Worm (Caenorhabditis elegans) whole organism, late embryonic: Measurements from ENCODE around the gene Y43H11AL.1.

Experiments
- C08G9.2 ChIP-seq: sonication (generic microtip); optimal IDR thresholded peaks from 2 replicates; lab custom pipeline; 2016; ENCODE audit warnings: mild to moderate bottlenecking, missing genetic modification characterization, moderate library complexity, missing compliant biosample characterization
- C38D4.7 ChIP-seq: fragments of 200-800 bp; sonication (Bioruptor generic); optimal IDR thresholded peaks from 2 replicates; lab custom pipeline; 2018; ENCODE audit warnings: mild to moderate bottlenecking, missing genetic modification characterization, moderate library complexity, missing compliant biosample characterization
- F13H6.1 ChIP-seq: sonication (generic microtip); optimal IDR thresholded peaks from 2 replicates; lab custom pipeline; 2016; ENCODE audit warnings: missing genetic modification characterization, missing compliant biosample characterization
- K02D7.2 ChIP-seq: sonication (generic microtip); optimal IDR thresholded peaks from 2 replicates; lab custom pipeline; 2017; ENCODE audit warnings: mild to moderate bottlenecking, missing genetic modification characterization, missing compliant biosample characterization
- K09A11.1 ChIP-seq: sonication (generic microtip); optimal IDR thresholded peaks from 2 replicates; lab custom pipeline; 2017; ENCODE audit warnings: antibody characterized with exemption, mild to moderate bottlenecking, missing genetic modification characterization, missing compliant biosample characterization; ENCODE audit not compliant: insufficient read depth
- T23F11.4 ChIP-seq: fragments of 200-800 bp; sonication (Bioruptor generic); optimal IDR thresholded peaks from 2 replicates; lab custom pipeline; 2018; ENCODE audit warnings: mild to moderate bottlenecking, missing genetic modification characterization, missing compliant biosample characterization
- ahr-1 ChIP-seq: sonication (generic microtip); optimal IDR thresholded peaks from 2 replicates; lab custom pipeline; 2016; ENCODE audit warnings: missing genetic modification characterization, missing compliant biosample characterization
- ama-1 ChIP-seq: fragments of 150-350 bp; optimal IDR thresholded peaks from 2 replicates; lab custom pipeline; 2014
- ceh-14 ChIP-seq: sonication (generic microtip); optimal IDR thresholded peaks from 2 replicates; lab custom pipeline; 2016; ENCODE audit warnings: missing genotype, missing genetic modification characterization, missing compliant biosample characterization
- ceh-18 ChIP-seq: sonication (generic microtip); optimal IDR thresholded peaks from 2 replicates; lab custom pipeline; 2016; ENCODE audit warnings: missing genetic modification characterization, missing compliant biosample characterization
- ceh-19 ChIP-seq: fragments of 200-800 bp; sonication (Bioruptor generic); optimal IDR thresholded peaks from 2 replicates; lab custom pipeline; 2018; ENCODE audit warnings: mild to moderate bottlenecking, missing genetic modification characterization, missing compliant biosample characterization
- ceh-2 ChIP-seq: sonication (generic microtip); optimal IDR thresholded peaks from 2 replicates; lab custom pipeline; 2016; ENCODE audit warnings: missing genotype, missing genetic modification characterization, missing compliant biosample characterization
- ceh-22 ChIP-seq: sonication (generic microtip); optimal IDR thresholded peaks from 2 replicates; lab custom pipeline; 2017; ENCODE audit warnings: missing biosample characterization, missing genetic modification characterization
- ceh-24 ChIP-seq: sonication (generic microtip); optimal IDR thresholded peaks from 2 replicates; lab custom pipeline; 2016; ENCODE audit warnings: mild to moderate bottlenecking, missing genetic modification characterization, missing compliant biosample characterization
- ceh-30 ChIP-seq: fragments of 150-350 bp; optimal IDR thresholded peaks from 2 replicates; lab custom pipeline; 2014; ENCODE audit warnings: missing biosample characterization, missing genetic modification characterization
- ceh-48 ChIP-seq: sonication (generic microtip); optimal IDR thresholded peaks from 2 replicates; lab custom pipeline; 2016; ENCODE audit warnings: missing genetic modification characterization, inconsistent platforms, missing compliant biosample characterization
- ceh-6 ChIP-seq: fragments of 200-800 bp; sonication (Bioruptor generic); optimal IDR thresholded peaks from 2 replicates; lab custom pipeline; 2018; ENCODE audit warnings: mild to moderate bottlenecking, missing genetic modification characterization, missing compliant biosample characterization
- ceh-9 ChIP-seq: sonication (generic microtip); optimal IDR thresholded peaks from 2 replicates; lab custom pipeline; 2016; ENCODE audit warnings: mild to moderate bottlenecking, missing genetic modification characterization, inconsistent platforms, missing compliant biosample characterization
- che-1 ChIP-seq: sonication (generic microtip); optimal IDR thresholded peaks from 2 replicates; lab custom pipeline; 2016; ENCODE audit warnings: mild to moderate bottlenecking, missing genetic modification characterization, missing compliant biosample characterization
- elt-2 ChIP-seq: sonication (generic microtip); optimal IDR thresholded peaks from 2 replicates; lab custom pipeline; 2016; ENCODE audit warnings: missing genetic modification reagents, missing genetic modification characterization, missing compliant biosample characterization
- ets-4 ChIP-seq: sonication (generic microtip); optimal IDR thresholded peaks from 2 replicates; lab custom pipeline; 2016; ENCODE audit warnings: missing genetic modification characterization, missing compliant biosample characterization
- eyg-1 ChIP-seq: sonication (generic microtip); optimal IDR thresholded peaks from 2 replicates; lab custom pipeline; 2016; ENCODE audit warnings: missing genotype, missing genetic modification characterization, missing compliant biosample characterization
- fax-1 ChIP-seq: sonication (generic microtip); optimal IDR thresholded peaks from 2 replicates; lab custom pipeline; 2016; ENCODE audit warnings: missing genotype, missing genetic modification characterization, missing compliant biosample characterization
- fkh-6 ChIP-seq: sonication (generic microtip); optimal IDR thresholded peaks from 2 replicates; lab custom pipeline; 2016; ENCODE audit warnings: missing genetic modification characterization, missing compliant biosample characterization
- gmeb-2 ChIP-seq: sonication (generic microtip); optimal IDR thresholded peaks from 2 replicates; lab custom pipeline; 2016; ENCODE audit warnings: missing genetic modification characterization, inconsistent platforms, missing compliant biosample characterization
- hlh-30 ChIP-seq: sonication (generic microtip); optimal IDR thresholded peaks from 2 replicates; lab custom pipeline; 2017; ENCODE audit warnings: antibody characterized with exemption, missing genetic modification characterization, missing compliant biosample characterization; ENCODE audit not compliant: insufficient read depth
- hlh-6 ChIP-seq: sonication (generic microtip); optimal IDR thresholded peaks from 2 replicates; lab custom pipeline; 2016; ENCODE audit warnings: missing genotype, missing genetic modification characterization, missing compliant biosample characterization
- lim-6 ChIP-seq: sonication (generic microtip); optimal IDR thresholded peaks from 2 replicates; lab custom pipeline; 2016; ENCODE audit warnings: missing genetic modification characterization, missing compliant biosample characterization
- lin-11 ChIP-seq: fragments of 200-800 bp; sonication (Bioruptor generic); optimal IDR thresholded peaks from 2 replicates; lab custom pipeline; 2018; ENCODE audit warnings: mild to moderate bottlenecking, missing genetic modification characterization, missing compliant biosample characterization
- madf-2 ChIP-seq: sonication (generic microtip); optimal IDR thresholded peaks from 2 replicates; lab custom pipeline; 2017; ENCODE audit warnings: missing genetic modification characterization, missing compliant biosample characterization
- nfya-1 ChIP-seq: sonication (generic microtip); optimal IDR thresholded peaks from 2 replicates; lab custom pipeline; 2017; ENCODE audit warnings: missing genetic modification characterization, mild to moderate bottlenecking, missing compliant biosample characterization, antibody characterized with exemption, moderate library complexity
- nhr-11 ChIP-seq: fragments of 150-350 bp; optimal IDR thresholded peaks from 2 replicates; lab custom pipeline; 2014; ENCODE audit warnings: missing biosample characterization, missing genetic modification characterization
- nhr-232 ChIP-seq: sonication (generic microtip); optimal IDR thresholded peaks from 2 replicates; lab custom pipeline; 2016; ENCODE audit warnings: missing genetic modification characterization, missing compliant biosample characterization
- npax-4 ChIP-seq: sonication (generic microtip); optimal IDR thresholded peaks from 2 replicates; lab custom pipeline; 2016; ENCODE audit warnings: missing genetic modification characterization, missing compliant biosample characterization
- odd-2 ChIP-seq: sonication (generic microtip); optimal IDR thresholded peaks from 2 replicates; lab custom pipeline; 2017; ENCODE audit warnings: antibody characterized with exemption, mild to moderate bottlenecking, missing genetic modification characterization, missing compliant biosample characterization
- pha-2 ChIP-seq: sonication (generic microtip); optimal IDR thresholded peaks from 2 replicates; lab custom pipeline; 2017; ENCODE audit warnings: mild to moderate bottlenecking, missing genetic modification characterization, missing compliant biosample characterization
- pha-4 ChIP-seq: fragments of 150-350 bp; optimal IDR thresholded peaks from 2 replicates; lab custom pipeline; 2018; ENCODE audit warnings: missing biosample characterization, missing genetic modification reagents, missing genetic modification characterization
- pqm-1 ChIP-seq: sonication (generic microtip); optimal IDR thresholded peaks from 2 replicates; lab custom pipeline; 2016; ENCODE audit warnings: missing genetic modification characterization, missing compliant biosample characterization
- pros-1 ChIP-seq: fragments of 150-350 bp; optimal IDR thresholded peaks from 2 replicates; lab custom pipeline; 2014; ENCODE audit warnings: missing biosample characterization, missing genetic modification reagents, missing genetic modification characterization
- ref-2 ChIP-seq: sonication (generic microtip); optimal IDR thresholded peaks from 2 replicates; lab custom pipeline; 2016; ENCODE audit warnings: missing genetic modification characterization, missing compliant biosample characterization
- sdc-2 ChIP-seq: sonication (generic microtip); optimal IDR thresholded peaks from 2 replicates; lab custom pipeline; 2016; ENCODE audit warnings: missing genotype, missing genetic modification characterization, missing compliant biosample characterization
- syd-9 ChIP-seq: sonication (generic microtip); optimal IDR thresholded peaks from 2 replicates; lab custom pipeline; 2016; ENCODE audit warnings: mild to moderate bottlenecking, missing genetic modification characterization, moderate library complexity, missing compliant biosample characterization
- ttx-3 ChIP-seq: sonication (generic microtip); optimal IDR thresholded peaks from 2 replicates; lab custom pipeline; 2016; ENCODE audit warnings: missing genetic modification reagents, missing genetic modification characterization, missing compliant biosample characterization
- unc-3 ChIP-seq, 2 experiments: fragments of 200-800 bp in 1 of 2; sonication (Bioruptor generic) in 1 of 2; sonication (generic microtip) in 1 of 2; conservative IDR thresholded peaks in 1 of 2; optimal IDR thresholded peaks in 1 of 2; 2 replicates each; pipeline versions ENCODE4 v1.3.6 to Lab custom; 2016 to 2022; ENCODE audit warnings: missing compliant biosample characterization in 2 of 2, missing genetic modification characterization in 2 of 2, missing genetic modification reagents in 1 of 2
- zip-5 ChIP-seq: sonication (generic microtip); optimal IDR thresholded peaks from 2 replicates; lab custom pipeline; 2016; ENCODE audit warnings: missing genetic modification characterization, missing compliant biosample characterization
- ztf-16 ChIP-seq: sonication (generic microtip); optimal IDR thresholded peaks from 2 replicates; lab custom pipeline; 2017; ENCODE audit warnings: missing genetic modification characterization, missing compliant biosample characterization

Y43H11AL.1 gene

DNA sequence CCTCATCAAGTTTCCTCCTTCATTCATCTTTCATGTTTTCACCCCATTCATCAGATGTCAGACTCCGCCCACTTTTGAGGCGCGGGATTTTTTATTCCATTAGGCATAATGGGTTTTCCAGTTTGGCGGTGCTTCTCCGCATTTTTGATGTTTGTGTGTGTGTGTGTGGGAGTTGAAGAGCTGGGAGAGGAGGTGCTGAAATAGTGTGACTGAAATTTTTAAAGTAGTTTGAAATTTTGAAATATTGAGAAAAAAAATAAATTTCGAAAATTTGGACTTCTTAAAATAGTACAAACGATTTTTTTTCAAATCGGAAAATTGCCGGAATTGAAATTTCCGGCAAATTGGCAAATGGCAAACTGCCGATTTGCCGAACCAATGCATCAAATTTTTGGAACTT, 31.0 kb upstream of the Y43H11AL.1 start, which contains the start of gene scc-2:
Gene scc-2 (minus strand): TSS at position 101 of the 400 bp plus-strand sequence.
- no peak for TF ChIP-seq ceh-18 (tag; lab: Kevin White, UChicago)
- no peak for TF ChIP-seq ttx-3
- no peak for TF ChIP-seq zip-5
- no peak for TF ChIP-seq ceh-30 (tag; lab: Kevin White, UChicago)
- TF ChIP-seq che-1, result no peak
- TF ChIP-seq hlh-6 (tag; lab: Kevin White, UChicago), result no peak
- TF ChIP-seq fax-1, result no peak

DNA sequence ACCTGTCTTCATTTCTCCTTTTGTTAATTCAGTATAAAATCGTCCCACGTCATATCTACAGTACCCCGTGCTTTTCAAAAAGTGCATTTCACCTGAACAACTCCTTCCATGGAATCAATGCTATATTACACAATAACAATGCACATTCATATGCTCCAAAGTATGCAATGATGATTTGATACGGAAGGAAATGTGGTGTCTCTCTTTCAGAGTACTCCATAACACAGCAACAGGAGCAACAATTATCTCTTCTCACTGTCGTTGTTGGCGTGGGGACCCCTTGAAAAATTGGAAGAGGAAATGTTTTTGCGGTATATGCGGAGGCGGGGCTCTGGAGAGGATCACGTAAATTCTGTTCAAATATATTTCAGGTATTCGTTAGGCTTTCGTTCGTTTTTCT, 25.0 kb upstream of the Y43H11AL.1 start, which contains the start of gene cat-2:
Gene cat-2 (plus strand): TSS at position 301 of the 400 bp plus-strand sequence.
- no peak for TF ChIP-seq unc-3 (GFP tag; conservative IDR thresholded peaks at IDR 0.05; lab: Robert Waterston, UW)
- TF ChIP-seq unc-3 (tag; optimal IDR thresholded peaks at IDR 0.05; lab: Kevin White, UChicago), result no peak
- TF ChIP-seq ceh-48, result no peak
- TF ChIP-seq ets-4, result no peak
- no peak for TF ChIP-seq K02D7.2 (tag; lab: Kevin White, UChicago)
- TF ChIP-seq pha-4 (tag; lab: Kevin White, UChicago), result no peak
- TF ChIP-seq nfya-1 (tag; lab: Kevin White, UChicago), result no peak
- TF ChIP-seq ref-2, result no peak
- no peak for TF ChIP-seq madf-2 (tag; lab: Kevin White, UChicago)
- no peak for TF ChIP-seq ama-1 (lab: Kevin White, UChicago)
- no peak for TF ChIP-seq lin-11 (tag; lab: Kevin White, UChicago)
- TF ChIP-seq npax-4 (tag; lab: Kevin White, UChicago), result no peak
- TF ChIP-seq F13H6.1 (tag; lab: Kevin White, UChicago), result no peak
- no peak for TF ChIP-seq ztf-16 (tag; lab: Kevin White, UChicago)
- no peak for TF ChIP-seq fkh-6 (tag; lab: Kevin White, UChicago)
- no peak for TF ChIP-seq pqm-1 (tag; lab: Kevin White, UChicago)
- TF ChIP-seq ceh-9 (tag; lab: Kevin White, UChicago), result no peak
- TF ChIP-seq gmeb-2, result no peak

DNA sequence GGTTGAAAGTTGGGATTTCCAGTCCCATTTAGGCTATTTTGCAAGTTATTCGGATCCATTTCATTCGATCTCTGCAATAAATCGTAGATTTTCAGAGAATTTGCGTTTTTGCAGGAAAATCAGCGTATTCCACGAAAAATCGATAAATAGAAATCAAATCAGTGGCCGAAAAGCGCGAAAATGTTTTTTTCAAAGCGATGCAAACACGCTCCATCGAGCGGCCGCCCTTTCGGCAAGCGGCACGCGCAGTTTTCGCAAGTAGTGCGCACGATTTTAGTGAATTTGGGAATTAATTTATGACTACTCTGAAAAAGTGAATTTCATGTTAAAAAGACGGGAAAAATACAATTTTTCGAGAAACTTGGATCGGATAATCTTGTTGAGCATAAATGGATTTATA, 22.6 kb upstream of the Y43H11AL.1 start:
- TF ChIP-seq elt-2 (tag; lab: Kevin White, UChicago), result peak; percentile 89
- no peak for TF ChIP-seq pros-1 (tag; lab: Kevin White, UChicago)
- TF ChIP-seq C38D4.7, result peak; percentile 26
- no peak for TF ChIP-seq ceh-22 (tag; lab: Kevin White, UChicago)
- peak; percentile 55 for TF ChIP-seq che-1
- TF ChIP-seq ceh-19, result peak; percentile 74
- peak; percentile 81 for TF ChIP-seq hlh-6 (tag; lab: Kevin White, UChicago)
- peak; percentile 62 for TF ChIP-seq ceh-24
- TF ChIP-seq nhr-11 (tag; lab: Kevin White, UChicago), result no peak
- peak; percentile 68 for TF ChIP-seq ceh-30 (tag; lab: Kevin White, UChicago)
- TF ChIP-seq pha-4 (tag; lab: Kevin White, UChicago), result no peak
- peak; percentile 74 for TF ChIP-seq pha-2 (tag; lab: Kevin White, UChicago)
- peak; percentile 56 for TF ChIP-seq T23F11.4 (GFP tag; lab: Kevin White, UChicago)
- TF ChIP-seq ceh-6 (GFP tag; lab: Kevin White, UChicago), result peak; percentile 59
- TF ChIP-seq eyg-1 (tag; lab: Kevin White, UChicago), result peak; percentile 76
- TF ChIP-seq zip-5, result peak; percentile 63
- TF ChIP-seq pqm-1 (tag; lab: Kevin White, UChicago), result peak; percentile 92
- TF ChIP-seq unc-3 (GFP tag; conservative IDR thresholded peaks at IDR 0.05; lab: Robert Waterston, UW), result peak; percentile 71; the same call in 1 of the 2 replicates
- peak; percentile 58 for TF ChIP-seq unc-3 (tag; optimal IDR thresholded peaks at IDR 0.05; lab: Kevin White, UChicago)
- TF ChIP-seq ceh-48, result peak; percentile 97
- TF ChIP-seq sdc-2 (tag; lab: Kevin White, UChicago), result peak; percentile 65
- TF ChIP-seq ttx-3, result peak; percentile 72
- no peak for TF ChIP-seq ceh-9 (tag; lab: Kevin White, UChicago)
- TF ChIP-seq syd-9 (tag; lab: Kevin White, UChicago), result peak; percentile 26
- no peak for TF ChIP-seq ama-1 (lab: Kevin White, UChicago)
- peak; percentile 57 for TF ChIP-seq nhr-232
- TF ChIP-seq F13H6.1 (tag; lab: Kevin White, UChicago), result peak; percentile 73
- TF ChIP-seq hlh-30 (tag; lab: Kevin White, UChicago), result peak; percentile 10
- peak; percentile 32 for TF ChIP-seq odd-2 (tag; lab: Kevin White, UChicago)
- TF ChIP-seq ceh-14, result peak; percentile 86
- peak; percentile 79 for TF ChIP-seq ztf-16 (tag; lab: Kevin White, UChicago)
- peak; percentile 53 for TF ChIP-seq fkh-6 (tag; lab: Kevin White, UChicago)
- peak; percentile 67 for TF ChIP-seq K09A11.1 (tag; lab: Kevin White, UChicago)
- TF ChIP-seq lim-6 (tag; lab: Kevin White, UChicago), result no peak
- TF ChIP-seq C08G9.2, result peak; percentile 87
- TF ChIP-seq ceh-2 (tag; lab: Kevin White, UChicago), result peak; percentile 82
- peak; percentile 57 for TF ChIP-seq ahr-1
